Worm (Caenorhabditis elegans): ENCODE data around the gene Y26G10.4.
A peak's percentile ranks its signal among the peaks of the same experiment; 100 is the strongest.

Y26G10.4 gene

DNA sequence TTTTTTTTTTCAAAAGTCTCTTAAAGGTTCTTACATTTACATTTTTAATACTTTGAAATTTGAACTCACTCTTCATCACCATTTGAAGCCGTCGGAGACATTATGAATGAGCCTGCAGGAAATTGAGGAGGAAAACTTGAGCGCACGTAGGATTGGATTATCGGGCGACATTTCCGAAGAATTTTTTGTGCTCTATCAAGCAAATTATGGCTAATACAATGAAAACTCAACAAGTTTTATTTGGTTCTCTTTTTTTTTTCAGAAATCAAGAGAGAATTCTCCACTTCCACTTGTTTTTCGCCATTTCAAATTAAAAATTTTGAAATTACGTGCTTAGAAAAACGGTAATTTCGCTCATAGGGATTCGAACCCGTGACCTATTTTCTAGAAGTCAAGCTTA lies 31.3 kb downstream of the Y26G10.4 start, which contains the start of gene F59A1.12:
F59A1.12 (minus strand) TSS at position 101 of the 400 bp plus-strand sequence.
- TF ChIP-seq F16B12.6 (tag; optimal IDR thresholded peaks at IDR 0.05): no peak
- no peak for TF ChIP-seq pax-3 (tag; optimal IDR thresholded peaks at IDR 0.05)
- TF ChIP-seq pqm-1 (tag; optimal IDR thresholded peaks at IDR 0.05): no peak
- no peak for TF ChIP-seq hlh-17 (GFP tag; optimal IDR thresholded peaks at IDR 0.05; ENCODE audit: borderline replicate concordance)
- TF ChIP-seq grh-1 (GFP tag; IDR thresholded peaks at IDR 0.05): no peak
- TF ChIP-seq aly-2 (tag; optimal IDR thresholded peaks at IDR 0.05): no peak

DNA sequence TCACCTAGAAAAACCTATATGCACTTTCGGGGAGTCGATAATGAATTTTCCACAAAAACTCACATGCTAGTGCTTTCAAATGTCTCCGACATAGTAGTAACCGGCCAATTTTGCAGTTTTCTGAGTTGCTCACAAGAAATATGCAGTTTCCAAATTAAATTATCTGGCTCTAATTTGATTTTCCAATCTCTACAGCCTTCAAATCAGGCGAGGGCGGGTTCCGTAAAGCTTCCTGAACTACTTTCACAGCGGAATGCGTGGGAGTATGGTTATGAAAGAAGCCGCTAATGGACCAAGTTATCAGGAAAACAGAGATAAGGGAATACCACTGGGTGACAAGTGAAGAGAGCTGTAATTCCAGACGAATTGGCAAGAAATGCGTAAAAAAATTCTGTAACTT lies 33.1 kb downstream of the Y26G10.4 start, which contains the start of gene F59A1.11:
F59A1.11 (minus strand) TSS at position 101 of the 400 bp plus-strand sequence.
- TF ChIP-seq unc-86 (tag; optimal IDR thresholded peaks at IDR 0.05): no peak
- TF ChIP-seq ceh-63 (GFP tag; optimal IDR thresholded peaks at IDR 0.05): no peak
- TF ChIP-seq F16B12.6 (tag; optimal IDR thresholded peaks at IDR 0.05): no peak
- TF ChIP-seq tbx-2 (tag; optimal IDR thresholded peaks at IDR 0.05): no peak
- TF ChIP-seq nhr-85 (tag): no peak
- TF ChIP-seq nhr-237 (tag; optimal IDR thresholded peaks at IDR 0.05): no peak
- TF ChIP-seq isw-1 (GFP tag; IDR thresholded peaks at IDR 0.05): no peak
- TF ChIP-seq aly-2 (tag; optimal IDR thresholded peaks at IDR 0.05): no peak
- no peak for TF ChIP-seq swsn-7 (tag; optimal IDR thresholded peaks at IDR 0.05)
- no peak for TF ChIP-seq ama-1 (optimal IDR thresholded peaks at IDR 0.05)
- no peak for TF ChIP-seq sptf-1 (tag; optimal IDR thresholded peaks at IDR 0.05)
- no peak for TF ChIP-seq pax-3 (tag; optimal IDR thresholded peaks at IDR 0.05)
- TF ChIP-seq dpl-1 (GFP tag; optimal IDR thresholded peaks at IDR 0.05): no peak
- TF ChIP-seq ztf-11 (tag; optimal IDR thresholded peaks at IDR 0.05): no peak

- TF ChIP-seq sox-4 (tag; optimal IDR thresholded peaks at IDR 0.05) (no peak), nhr-47 (tag; optimal IDR thresholded peaks at IDR 0.05) (no peak), zip-4 (GFP tag; optimal IDR thresholded peaks at IDR 0.05) (no peak), efl-1 (optimal IDR thresholded peaks at IDR 0.05) (no peak), efl-1 (GFP tag; optimal IDR thresholded peaks at IDR 0.05 in 1 of 2) (no peak), mep-1 (tag; optimal IDR thresholded peaks at IDR 0.05) (no peak), pag-3 (tag; optimal IDR thresholded peaks at IDR 0.05; ENCODE audit: borderline replicate concordance, insufficient read depth) (no peak), unc-86 (tag; optimal IDR thresholded peaks at IDR 0.05) (no peak), unc-98 (GFP tag; IDR thresholded peaks at IDR 0.05) (no peak), aly-2 (tag; optimal IDR thresholded peaks at IDR 0.05) (no peak)
Observed at ce11 chrV:17664367-17664766, 34.6 kb downstream of the Y26G10.4 start.

DNA sequence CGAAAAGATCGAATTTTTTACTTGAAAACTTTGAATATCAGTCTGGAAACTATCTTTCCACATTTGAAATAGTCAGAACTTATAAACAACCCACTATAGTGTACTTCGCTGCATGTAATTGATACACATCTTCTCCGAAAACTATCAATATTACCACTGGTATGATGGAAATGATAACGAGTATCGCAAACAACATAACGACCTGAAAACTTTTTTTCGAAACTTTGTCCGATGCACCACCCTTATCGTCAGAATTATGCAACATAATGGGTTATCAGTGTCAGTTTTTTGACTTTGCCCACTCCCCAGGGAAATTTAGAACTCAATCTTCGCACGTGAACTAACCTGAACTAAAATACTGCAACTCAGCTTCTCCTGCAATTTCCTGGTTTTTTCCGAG lies 36.7 kb downstream of the Y26G10.4 start:
- no peak for TF ChIP-seq F16B12.6 (tag; optimal IDR thresholded peaks at IDR 0.05)
- peak; percentile 44 for TF ChIP-seq nhr-20 (tag; optimal IDR thresholded peaks at IDR 0.05)
- no peak for TF ChIP-seq ceh-8 (GFP tag; optimal IDR thresholded peaks at IDR 0.05)
- peak in 1 of 2 experiments; percentile 4 for TF ChIP-seq lin-35 (GFP tag; optimal IDR thresholded peaks at IDR 0.05)
- TF ChIP-seq elt-2 (tag; optimal IDR thresholded peaks at IDR 0.05): peak; percentile 93
- peak; percentile 69 for TF ChIP-seq pqm-1 (tag; optimal IDR thresholded peaks at IDR 0.05)

DNA sequence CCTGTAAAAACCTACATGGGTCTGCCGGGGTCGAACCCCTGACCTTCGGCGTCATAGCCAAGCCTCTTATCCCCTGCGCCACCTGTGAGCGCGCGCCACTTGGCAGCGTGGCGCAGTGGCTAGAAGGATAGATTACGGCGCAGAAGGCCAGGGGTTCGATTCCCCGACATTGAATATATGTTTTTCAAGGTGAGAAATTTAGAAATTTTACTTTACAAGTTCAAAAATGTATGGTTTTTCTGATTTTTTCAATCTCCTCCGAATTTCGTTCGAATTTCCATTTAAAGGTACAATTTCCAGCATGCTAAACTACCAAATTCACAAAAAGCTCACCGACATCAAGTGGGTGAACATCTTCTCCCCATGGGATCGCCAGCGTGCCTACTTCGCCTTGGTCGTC lies 39.0 kb downstream of the Y26G10.4 start, which contains the start of gene dgat-2:
dgat-2 (plus strand) TSS at position 301 of the 400 bp plus-strand sequence.
- TF ChIP-seq lin-14 (GFP tag; optimal IDR thresholded peaks at IDR 0.05) (no peak), fkh-10 (GFP tag; optimal IDR thresholded peaks at IDR 0.05) (no peak), alr-1 (tag; optimal IDR thresholded peaks at IDR 0.05; ENCODE audit: borderline replicate concordance) (no peak), zip-4 (GFP tag; optimal IDR thresholded peaks at IDR 0.05) (no peak), irx-1 (tag; optimal IDR thresholded peaks at IDR 0.05) (no peak), ztf-4 (tag; optimal IDR thresholded peaks at IDR 0.05) (no peak), efl-3 (GFP tag; optimal IDR thresholded peaks at IDR 0.05) (no peak)
